Worm (Caenorhabditis elegans) whole organism, L4 larva: ENCODE results near the gene tkt-1.

Source experiments
- D1046.2 ChIP-seq: fragments of 200-800 bp; sonication (Bioruptor generic); IDR thresholded peaks from 2 replicates; pipeline ENCODE4 v1.3.6; 2022; ENCODE audit warnings: missing genetic modification characterization, missing compliant biosample characterization
- T20F7.1 ChIP-seq: fragments of 200-800 bp; sonication (Bioruptor generic); optimal IDR thresholded peaks from 2 replicates; lab custom pipeline; 2018; ENCODE audit warnings: mild to moderate bottlenecking, missing genetic modification characterization, missing compliant biosample characterization
- Y48G9A.11 ChIP-seq: fragments of 200-800 bp; sonication (Bioruptor generic); IDR thresholded peaks from 2 replicates; pipeline ENCODE4 v1.3.6; 2022; ENCODE audit warnings: missing genetic modification reagents, missing genetic modification characterization, missing compliant biosample characterization
- ZK546.5 ChIP-seq, 2 experiments: sonication (generic microtip); optimal IDR thresholded peaks; 2 replicates each; lab custom pipeline; 2017; ENCODE audit warnings: missing biosample characterization in 2 of 2, missing genetic modification characterization in 2 of 2
- aha-1 ChIP-seq: fragments of 150-350 bp; peaks from one replicate; lab custom pipeline; 2014; ENCODE audit warnings: missing biosample characterization, missing genetic modification characterization
- ama-1 ChIP-seq: fragments of 150-350 bp; optimal IDR thresholded peaks from 2 replicates; lab custom pipeline; 2014; ENCODE audit warnings: inconsistent platforms, mixed read lengths
- ceh-20 ChIP-seq: fragments of 200-800 bp; sonication (Bioruptor generic); IDR thresholded peaks from 2 replicates; pipeline ENCODE4 v1.3.6; 2022; ENCODE audit warnings: missing genetic modification reagents, missing genetic modification characterization, missing compliant biosample characterization
- ceh-28 ChIP-seq: fragments of 150-350 bp; optimal IDR thresholded peaks from 2 replicates; lab custom pipeline; 2014; ENCODE audit warnings: missing biosample characterization, missing genetic modification reagents, missing genetic modification characterization
- ceh-62 ChIP-seq: sonication (generic microtip); optimal IDR thresholded peaks from 2 replicates; lab custom pipeline; 2017; ENCODE audit warnings: missing biosample characterization, missing genetic modification characterization
- ces-1 ChIP-seq: fragments of 150-350 bp; sonication (generic microtip); optimal IDR thresholded peaks from 4 replicates; lab custom pipeline; 2014; ENCODE audit warnings: missing biosample characterization, missing genetic modification reagents, missing genetic modification characterization
- daf-12 ChIP-seq: fragments of 150-350 bp; optimal IDR thresholded peaks from 2 replicates; lab custom pipeline; 2014; ENCODE audit warnings: missing biosample characterization, missing genetic modification reagents, missing genetic modification characterization
- daf-16 ChIP-seq, 3 experiments: sonication (generic microtip); optimal IDR thresholded peaks; 2 replicates each; lab custom pipeline; 2016 to 2017; ENCODE audit warnings: missing genetic modification characterization in 3 of 3, missing genetic modification reagents in 3 of 3, mild to moderate bottlenecking in 2 of 3, missing compliant biosample characterization in 2 of 3, missing biosample characterization in 1 of 3, moderate library complexity in 1 of 3
- daf-19 ChIP-seq: fragments of 200-800 bp; sonication (Bioruptor generic); conservative IDR thresholded peaks from 2 replicates; pipeline ENCODE4 v1.3.6; 2022; ENCODE audit warnings: missing genetic modification characterization, missing compliant biosample characterization
- dmd-6 ChIP-seq: fragments of 200-800 bp; sonication (Bioruptor generic); IDR thresholded peaks from 2 replicates; pipeline ENCODE4 v1.3.6; 2022; ENCODE audit warnings: missing genetic modification reagents, missing genetic modification characterization, missing compliant biosample characterization
- dve-1 ChIP-seq: sonication (generic microtip); optimal IDR thresholded peaks from 2 replicates; lab custom pipeline; 2017; ENCODE audit warnings: antibody characterized with exemption, mild to moderate bottlenecking, missing genetic modification characterization, missing compliant biosample characterization; ENCODE audit not compliant: insufficient read depth
- egl-43 ChIP-seq: fragments of 200-800 bp; sonication (Bioruptor generic); IDR thresholded peaks from 2 replicates; pipeline ENCODE4 v1.3.6; 2022; ENCODE audit warnings: missing genetic modification reagents, missing genetic modification characterization, missing compliant biosample characterization
- fkh-10 ChIP-seq: fragments of 150-350 bp; optimal IDR thresholded peaks from 2 replicates; lab custom pipeline; 2014; ENCODE audit warnings: missing biosample characterization, missing genetic modification reagents, missing genetic modification characterization
- gei-8 ChIP-seq: fragments of 200-800 bp; sonication (Bioruptor generic); optimal IDR thresholded peaks from 2 replicates; lab custom pipeline; 2018; ENCODE audit warnings: mild to moderate bottlenecking, missing genetic modification characterization, missing compliant biosample characterization
- hif-1 ChIP-seq, 2 experiments: sonication (generic microtip); optimal IDR thresholded peaks; 2 replicates each; lab custom pipeline; 2016 to 2017; ENCODE audit warnings: missing compliant biosample characterization in 2 of 2, missing genetic modification characterization in 2 of 2, missing genetic modification reagents in 2 of 2, missing genotype in 2 of 2, mild to moderate bottlenecking in 1 of 2
- hlh-11 ChIP-seq: fragments of 200-800 bp; sonication (Bioruptor generic); optimal IDR thresholded peaks from 2 replicates; lab custom pipeline; 2018; ENCODE audit warnings: mild to moderate bottlenecking, missing genetic modification characterization, missing compliant biosample characterization
- hlh-30 ChIP-seq: sonication (generic microtip); optimal IDR thresholded peaks from 2 replicates; lab custom pipeline; 2017; ENCODE audit warnings: antibody characterized with exemption, mild to moderate bottlenecking, missing genetic modification characterization, missing compliant biosample characterization; ENCODE audit not compliant: insufficient read depth
- jun-1 ChIP-seq: fragments of 150-350 bp; optimal IDR thresholded peaks from 2 replicates; lab custom pipeline; 2014; ENCODE audit warnings: missing biosample characterization, missing genetic modification reagents, missing genetic modification characterization
- lim-7 ChIP-seq: fragments of 200-800 bp; sonication (Bioruptor generic); IDR thresholded peaks from 2 replicates; pipeline ENCODE4 v1.3.6; 2022; ENCODE audit warnings: missing genetic modification characterization, missing compliant biosample characterization
- lin-1 ChIP-seq: fragments of 200-800 bp; sonication (Bioruptor generic); IDR thresholded peaks from 2 replicates; pipeline ENCODE4 v1.3.6; 2022; ENCODE audit warnings: missing genetic modification reagents, missing genetic modification characterization, missing compliant biosample characterization
- lin-13 ChIP-seq: fragments of 150-350 bp; optimal IDR thresholded peaks from 2 replicates; lab custom pipeline; 2014; ENCODE audit warnings: missing biosample characterization, missing genetic modification reagents, missing genetic modification characterization
- lin-15B ChIP-seq: fragments of 150-350 bp; sonication (generic microtip); optimal IDR thresholded peaks from 3 replicates; lab custom pipeline; 2014; ENCODE audit warnings: missing biosample characterization, missing genetic modification characterization
- lir-3 ChIP-seq: sonication (generic microtip); optimal IDR thresholded peaks from 2 replicates; lab custom pipeline; 2016; ENCODE audit warnings: mild to moderate bottlenecking, missing genetic modification characterization, missing compliant biosample characterization
- madf-5 ChIP-seq, 2 experiments: fragments of 200-800 bp; sonication (Bioruptor generic); IDR thresholded peaks; 2 replicates each; pipeline ENCODE4 v1.3.6; 2022; ENCODE audit warnings: missing compliant biosample characterization in 2 of 2, missing genetic modification characterization in 2 of 2
- mep-1 ChIP-seq: fragments of 150-350 bp; sonication (generic microtip); optimal IDR thresholded peaks from 3 replicates; lab custom pipeline; 2014; ENCODE audit warnings: missing biosample characterization, missing genetic modification characterization
- mes-2 ChIP-seq: sonication (generic microtip); optimal IDR thresholded peaks from 2 replicates; lab custom pipeline; 2016; ENCODE audit warnings: missing genotype, mild to moderate bottlenecking, missing genetic modification characterization, missing compliant biosample characterization; ENCODE audit not compliant: poor library complexity, severe bottlenecking
- mxl-2 ChIP-seq: fragments of 200-800 bp; sonication (Bioruptor generic); conservative IDR thresholded peaks from 2 replicates; pipeline ENCODE4 v1.3.6; 2022; ENCODE audit warnings: missing genetic modification reagents, missing genetic modification characterization, missing compliant biosample characterization
- nhr-111 ChIP-seq: fragments of 200-800 bp; sonication (Bioruptor generic); optimal IDR thresholded peaks from 2 replicates; lab custom pipeline; 2018; ENCODE audit warnings: mild to moderate bottlenecking, missing genetic modification characterization, missing compliant biosample characterization
- nhr-28 ChIP-seq: fragments of 150-350 bp; optimal IDR thresholded peaks from 2 replicates; lab custom pipeline; 2014; ENCODE audit warnings: missing biosample characterization, missing genetic modification characterization
- nhr-41 ChIP-seq: fragments of 200-800 bp; sonication (Bioruptor generic); IDR thresholded peaks from 2 replicates; pipeline ENCODE4 v1.3.6; 2022; ENCODE audit warnings: missing genetic modification reagents, missing genetic modification characterization, missing compliant biosample characterization
- nhr-77 ChIP-seq: fragments of 150-350 bp; optimal IDR thresholded peaks from 2 replicates; lab custom pipeline; 2014; ENCODE audit warnings: missing biosample characterization, missing genetic modification characterization
- pqm-1 ChIP-seq: sonication (generic microtip); optimal IDR thresholded peaks from 2 replicates; lab custom pipeline; 2017; ENCODE audit warnings: missing biosample characterization, missing genetic modification characterization
- saeg-2 ChIP-seq: fragments of 200-800 bp; sonication (Bioruptor generic); IDR thresholded peaks from 2 replicates; pipeline ENCODE4 v1.3.6; 2022; ENCODE audit warnings: missing genetic modification reagents, missing genetic modification characterization, missing compliant biosample characterization
- set-16 ChIP-seq: fragments of 200-800 bp; sonication (Bioruptor generic); IDR thresholded peaks from 2 replicates; pipeline ENCODE4 v1.3.6; 2022; ENCODE audit warnings: missing genetic modification reagents, missing genetic modification characterization, missing compliant biosample characterization
- skn-1 ChIP-seq: fragments of 150-350 bp; optimal IDR thresholded peaks from 2 replicates; lab custom pipeline; 2014; ENCODE audit warnings: missing biosample characterization, missing genetic modification characterization
- snpc-4 ChIP-seq: fragments of 150-350 bp; optimal IDR thresholded peaks from 2 replicates; lab custom pipeline; 2014; ENCODE audit warnings: missing biosample characterization, missing genetic modification characterization
- unc-130 ChIP-seq: sonication (generic microtip); optimal IDR thresholded peaks from 2 replicates; lab custom pipeline; 2016; ENCODE audit warnings: missing genetic modification reagents, missing genetic modification characterization, missing compliant biosample characterization
- unc-62 ChIP-seq, 3 experiments: fragments of 150-350 bp in 1 of 3; sonication (generic microtip); optimal IDR thresholded peaks in 2 of 3; peaks in 1 of 3; 1 replicate in 1 of 3; 2 replicates in 2 of 3; lab custom pipeline; 2014 to 2017; ENCODE audit warnings: missing biosample characterization in 3 of 3, missing genetic modification characterization in 3 of 3, missing genetic modification reagents in 3 of 3, missing genotype in 1 of 3
- zip-2 ChIP-seq: fragments of 150-350 bp; optimal IDR thresholded peaks from 2 replicates; lab custom pipeline; 2014; ENCODE audit warnings: missing biosample characterization, missing genetic modification characterization
- ztf-7 ChIP-seq: fragments of 150-350 bp; optimal IDR thresholded peaks from 2 replicates; lab custom pipeline; 2014; ENCODE audit warnings: missing biosample characterization, missing genetic modification characterization

Gene tkt-1

DNA sequence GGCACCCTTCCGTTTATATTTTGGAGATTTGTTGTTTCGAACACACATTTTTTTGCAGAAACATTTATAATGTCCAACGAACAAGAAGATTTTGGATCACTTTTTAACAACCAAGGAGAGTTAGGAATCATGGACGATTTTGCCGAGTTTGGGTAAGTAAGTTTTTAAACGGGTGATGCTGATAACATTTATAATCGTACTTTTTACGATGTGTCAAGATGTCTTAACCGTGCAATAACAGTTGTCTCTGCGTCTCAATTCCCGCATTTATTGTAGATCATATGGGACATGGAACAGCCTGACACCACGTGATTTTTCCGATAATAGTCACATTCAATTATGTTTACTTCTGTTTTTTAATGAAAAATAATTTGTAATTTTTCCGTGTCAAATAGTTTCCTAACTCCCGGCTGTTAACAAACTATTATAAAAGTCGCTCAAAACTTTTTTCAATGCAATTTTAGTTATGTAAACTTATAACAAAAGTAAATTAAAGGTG lies 7.2 kb downstream of the tkt-1 start, which contains the start of gene daf-14 (continued):
- TF ChIP-seq daf-12 (tag; lab: Kevin White, UChicago): no peak
- peak; percentile 52 for TF ChIP-seq dmd-6 (GFP tag; lab: Robert Waterston, UW)
- TF ChIP-seq dve-1 (tag; lab: Kevin White, UChicago): peak; percentile 77
- TF ChIP-seq hlh-30 (tag; lab: Kevin White, UChicago): peak; percentile 81
- no peak for TF ChIP-seq daf-19 (GFP tag; lab: Robert Waterston, UW)
- no peak for TF ChIP-seq ama-1
- peak; percentile 65 for TF ChIP-seq hlh-11 (tag; lab: Kevin White, UChicago)

DNA sequence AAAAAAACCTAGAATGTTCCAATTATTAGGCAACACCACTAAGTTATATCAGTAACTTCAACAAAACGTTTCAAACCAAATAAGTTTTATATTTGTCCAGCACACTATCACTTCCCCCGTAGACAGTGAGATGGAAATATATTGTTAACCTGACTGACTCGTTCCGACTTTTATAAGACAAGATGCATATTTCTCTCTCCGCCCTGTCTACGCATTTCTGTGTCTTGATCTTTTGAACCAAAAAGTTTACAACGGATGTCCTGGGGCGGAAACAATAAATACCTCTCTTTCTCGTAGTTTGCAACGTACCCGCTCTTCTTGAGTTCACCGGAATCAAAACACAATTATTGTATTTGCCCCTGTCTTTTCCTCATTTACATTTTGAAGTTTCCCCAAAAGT lies 7.8 kb downstream of the tkt-1 start:
- TF ChIP-seq nhr-77 (no peak), ceh-20 (no peak), daf-16 (GFP tag; optimal IDR thresholded peaks at IDR 0.05; lab: Kevin White, UChicago) (no peak), daf-16 (tag; optimal IDR thresholded peaks at IDR 0.05; lab: Kevin White, UChicago) (peak; percentile 33), nhr-28 (tag; lab: Kevin White, UChicago) (peak; percentile 27), lin-15B (tag; lab: Kevin White, UChicago) (no peak)
- TF ChIP-seq, all 104 proteins: peak for 2

DNA sequence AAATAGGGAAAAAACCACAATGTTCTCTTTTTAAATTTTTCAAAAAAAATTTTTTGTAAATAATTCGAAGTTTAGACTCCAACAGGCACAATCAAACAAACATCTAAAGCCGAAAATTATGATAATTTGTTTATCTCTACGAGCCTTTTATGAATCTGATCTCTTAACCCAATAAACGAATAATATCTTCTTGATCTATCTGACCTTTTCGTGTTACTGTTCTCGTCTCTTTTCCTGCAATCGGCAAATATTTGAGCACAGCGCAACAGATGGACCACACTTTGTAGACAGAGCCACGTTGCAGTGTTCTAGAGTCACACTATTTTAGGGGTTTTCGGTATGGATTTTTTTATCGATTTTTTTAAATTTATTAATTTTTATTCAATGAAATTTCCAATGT lies 8.4 kb downstream of the tkt-1 start:
- TF ChIP-seq gei-8 (no peak), aha-1 (tag; lab: Kevin White, UChicago) (peak; percentile 6), fkh-10 (no peak), nhr-41 (GFP tag; lab: Robert Waterston, UW) (no peak)

DNA sequence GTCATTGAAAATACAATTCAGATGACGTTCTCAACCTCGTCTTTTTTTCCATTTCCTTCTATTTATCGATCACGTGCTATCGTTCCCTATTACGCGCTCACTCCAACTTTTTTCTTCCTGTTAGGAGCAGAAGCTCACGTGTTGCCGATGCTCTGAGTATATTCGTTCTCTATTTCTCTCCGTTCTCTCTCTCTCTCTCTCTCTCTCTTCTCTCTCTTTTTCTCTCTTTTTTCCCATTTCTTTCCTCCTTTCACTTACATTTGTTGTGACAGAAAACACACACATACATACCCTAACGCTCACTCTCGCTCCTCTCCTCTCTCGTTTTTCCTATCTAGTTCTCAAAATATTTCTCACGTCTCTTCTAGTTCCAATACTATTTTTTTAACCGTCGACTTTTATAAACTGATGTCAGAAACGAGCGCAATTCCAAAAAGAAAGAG lies 9.0 kb downstream of the tkt-1 start:
- TF ChIP-seq Y48G9A.11 (GFP tag; lab: Robert Waterston, UW) (no peak), unc-130 (GFP tag; lab: Kevin White, UChicago) (no peak), pqm-1 (tag; lab: Kevin White, UChicago) (peak; percentile 70), lin-1 (GFP tag; lab: Robert Waterston, UW) (peak; percentile 79), ztf-7 (tag; lab: Kevin White, UChicago) (no peak), unc-62 (GFP tag; optimal IDR thresholded peaks at IDR 0.05 in 1 of 2; lab: Kevin White, UChicago) (peak in 1 of 2 experiments; percentile 100), unc-62 (tag; optimal IDR thresholded peaks at IDR 0.05; lab: Kevin White, UChicago) (no peak), lin-15B (tag; lab: Kevin White, UChicago) (no peak), lir-3 (no peak), hif-1 (tag; optimal IDR thresholded peaks at IDR 0.05; lab: Kevin White, UChicago) (peak; percentile 33 to 83), daf-12 (tag; lab: Kevin White, UChicago) (no peak), mes-2 (peak; percentile 70), lim-7 (GFP tag; lab: Robert Waterston, UW) (no peak), mxl-2 (peak; percentile 72), ZK546.5 (tag; optimal IDR thresholded peaks at IDR 0.05; lab: Kevin White, UChicago) (peak in 1 of 2 experiments; percentile 10), saeg-2 (GFP tag; lab: Robert Waterston, UW) (0 out of 2 replicates have a peak, but pooled peaks have one; percentile 56), zip-2 (tag; lab: Kevin White, UChicago) (no peak), skn-1 (tag; lab: Kevin White, UChicago) (no peak), ceh-62 (tag; lab: Kevin White, UChicago) (no peak), ceh-28 (tag; lab: Kevin White, UChicago) (no peak), nhr-111 (GFP tag; lab: Kevin White, UChicago) (no peak), T20F7.1 (GFP tag; lab: Kevin White, UChicago) (peak; percentile 80), ces-1 (GFP tag; lab: Kevin White, UChicago) (no peak), snpc-4 (tag; lab: Kevin White, UChicago) (no peak), dmd-6 (GFP tag; lab: Robert Waterston, UW) (peak; percentile 96), daf-19 (GFP tag; lab: Robert Waterston, UW) (no peak), madf-5 (GFP tag; IDR thresholded peaks at IDR 0.05; lab: Robert Waterston, UW) (no peak), set-16 (GFP tag; lab: Robert Waterston, UW) (peak; percentile 90), D1046.2 (GFP tag; lab: Robert Waterston, UW) (no peak), daf-16 (GFP tag; optimal IDR thresholded peaks at IDR 0.05; lab: Kevin White, UChicago) (peak; percentile 48 to 65), daf-16 (tag; optimal IDR thresholded peaks at IDR 0.05; lab: Kevin White, UChicago) (peak; percentile 67), lin-13 (GFP tag; lab: Kevin White, UChicago) (peak; percentile 56), mep-1 (tag; lab: Kevin White, UChicago) (peak; percentile 92), jun-1 (tag; lab: Kevin White, UChicago) (peak; percentile 80), nhr-28 (tag; lab: Kevin White, UChicago) (peak; percentile 90), egl-43 (GFP tag; lab: Robert Waterston, UW) (no peak; the same call in none of the 2 replicates)
